Fruit fly (Drosophila melanogaster): ENCODE data around the gene CG2004.

CG2004 gene

DNA sequence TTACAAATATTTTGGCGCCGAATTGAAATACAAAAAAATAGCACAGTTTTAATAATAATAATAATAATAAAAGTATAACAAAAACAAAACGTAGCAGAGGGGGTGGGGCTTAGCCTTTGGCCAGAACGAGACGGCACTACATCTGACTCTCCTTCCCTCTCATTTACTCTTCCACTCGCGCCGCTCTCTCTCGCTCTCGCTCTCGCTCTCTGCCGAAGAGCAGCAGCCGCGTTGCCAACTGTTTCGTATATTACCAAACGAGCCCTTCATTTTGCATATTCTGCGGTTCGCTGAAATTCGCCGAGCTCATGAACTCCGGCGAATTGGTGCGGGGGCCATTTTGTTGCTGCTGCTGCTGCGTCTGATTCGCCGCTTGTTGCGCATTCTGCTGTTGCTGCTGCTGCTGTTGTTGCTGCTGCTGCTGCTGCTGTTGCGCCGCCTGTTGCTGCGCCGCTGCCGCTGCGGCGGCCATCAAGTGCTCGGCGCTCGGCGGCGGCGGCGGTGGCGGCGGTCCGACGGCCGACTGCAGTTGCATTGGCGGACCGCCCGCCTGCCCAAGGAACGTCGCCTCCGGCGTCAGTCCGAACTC lies 43.1 kb upstream of the CG2004 start:
- TF ChIP-seq Deaf1 (tag; optimal IDR thresholded peaks at IDR 0.05) (peak; percentile 86), scrt (GFP tag; optimal IDR thresholded peaks at IDR 0.05) (peak; percentile 66), CG30431 (GFP tag; optimal IDR thresholded peaks at IDR 0.05) (no peak), stwl (tag; optimal IDR thresholded peaks at IDR 0.05) (peak; percentile 13), ERR (GFP tag; optimal IDR thresholded peaks at IDR 0.05) (no peak), CG34224 (GFP tag; IDR thresholded peaks at IDR 0.05; ENCODE audit: partially characterized antibody) (peak; percentile 18; the same call in 1 of the 3 replicates), CG10321 (GFP tag; IDR thresholded peaks at IDR 0.05) (peak; percentile 96), CG1832 (GFP tag; optimal IDR thresholded peaks at IDR 0.05) (peak; percentile 93), Med (GFP tag) (peak; percentile 53), CG5953 (GFP tag; IDR thresholded peaks at IDR 0.05) (0 out of 2 replicates have a peak, but pooled peaks have one; percentile 23), CG31365 (tag; optimal IDR thresholded peaks at IDR 0.05) (no peak), Doc3 (GFP tag; IDR thresholded peaks at IDR 0.05; ENCODE audit: partially characterized antibody) (no peak), Dfd (GFP tag; optimal IDR thresholded peaks at IDR 0.05) (peak in 1 of 2 experiments; percentile 38), seq (GFP tag; IDR thresholded peaks at IDR 0.05) (0 out of 2 replicates have a peak, but pooled peaks have one; percentile 14), chm (GFP tag; IDR thresholded peaks at IDR 0.05) (0 out of 2 replicates have a peak, but pooled peaks have one; percentile 27), Pdp1 (GFP tag; optimal IDR thresholded peaks at IDR 0.05) (peak in 1 of 2 experiments; percentile 9), Trl (optimal IDR thresholded peaks at IDR 0.05) (peak; percentile 75 to 85), Trl (GFP tag; optimal IDR thresholded peaks at IDR 0.05) (no peak), CG4360 (GFP tag; IDR thresholded peaks at IDR 0.05) (peak; percentile 46; the same call in 1 of the 2 replicates), CG3847 (GFP tag; IDR thresholded peaks at IDR 0.05) (0 out of 2 replicates have a peak, but pooled peaks have one; percentile 16), CG15479 (GFP tag; optimal IDR thresholded peaks at IDR 0.05) (peak; percentile 23), rib (GFP tag; IDR thresholded peaks at IDR 0.05) (peak; percentile 46; the same call in 1 of the 2 replicates), nerfin-2 (GFP tag; IDR thresholded peaks at IDR 0.05; ENCODE audit: partially characterized antibody) (0 out of 2 replicates have a peak, but pooled peaks have one; percentile 7), Bgb (GFP tag; IDR thresholded peaks at IDR 0.05; ENCODE audit: partially characterized antibody) (peak; percentile 35; the same call in 1 of the 2 replicates), zen2 (GFP tag; IDR thresholded peaks at IDR 0.05; ENCODE audit: partially characterized antibody) (peak; percentile 50; the same call in 2 of the 3 replicates), CG4854 (GFP tag; optimal IDR thresholded peaks at IDR 0.05) (peak; percentile 90), NC2α (GFP tag; optimal IDR thresholded peaks at IDR 0.05) (no peak), vvl (GFP tag; IDR thresholded peaks at IDR 0.05) (peak; percentile 45; the same call in 1 of the 2 replicates), Nf-YB (GFP tag; optimal IDR thresholded peaks at IDR 0.05) (peak; percentile 93), CG1792 (GFP tag; optimal IDR thresholded peaks at IDR 0.05) (no peak), ATbp (GFP tag; optimal IDR thresholded peaks at IDR 0.05) (no peak), CG10979 (tag; optimal IDR thresholded peaks at IDR 0.05) (no peak), sens (GFP tag) (peak; percentile 40), cg (GFP tag; optimal IDR thresholded peaks at IDR 0.05) (peak; percentile 25), yki (optimal IDR thresholded peaks at IDR 0.05) (peak; percentile 63), jing (GFP tag; optimal IDR thresholded peaks at IDR 0.05) (peak; percentile 9), Nf-YC (tag; optimal IDR thresholded peaks at IDR 0.05) (peak; percentile 95), CG5245 (GFP tag; optimal IDR thresholded peaks at IDR 0.05) (no peak), crol (GFP tag; IDR thresholded peaks at IDR 0.05) (peak; percentile 31; the same call in 1 of the 2 replicates), Jarid2 (GFP tag; optimal IDR thresholded peaks at IDR 0.05) (peak; percentile 78), Adf1 (GFP tag; IDR thresholded peaks at IDR 0.05) (peak; percentile 80), NC2β (GFP tag; optimal IDR thresholded peaks at IDR 0.05) (no peak), chinmo (GFP tag; IDR thresholded peaks at IDR 0.05; ENCODE audit: partially characterized antibody) (peak; percentile 58; the same call in 1 of the 4 replicates), CG13287 (GFP tag; IDR thresholded peaks at IDR 0.05; ENCODE audit: partially characterized antibody) (peak; percentile 30; the same call in 1 of the 2 replicates), tna (GFP tag; IDR thresholded peaks at IDR 0.05; ENCODE audit: partially characterized antibody) (peak; percentile 20; the same call in 1 of the 2 replicates)

Data from whole organism, embryonic.